Fruit fly (Drosophila melanogaster): ENCODE measurements around the gene CG5800.

CG5800 gene

dm6 chrX:17624983-17625401 is 11.1 kb upstream of the CG5800 start:
- peak; percentile 93 for TF ChIP-seq CG13424 (tag; optimal IDR thresholded peaks at IDR 0.05)
- no peak for TF ChIP-seq HLH4C (GFP tag; IDR thresholded peaks at IDR 0.05; ENCODE audit: partially characterized antibody)
- TF ChIP-seq prd (optimal IDR thresholded peaks at IDR 0.05): no peak
- TF ChIP-seq prd (GFP tag; IDR thresholded peaks at IDR 0.05): peak; percentile 77
- TF ChIP-seq Hmr (GFP tag; optimal IDR thresholded peaks at IDR 0.05): peak; percentile 90
- TF ChIP-seq crc (GFP tag; optimal IDR thresholded peaks at IDR 0.05): peak; percentile 71
- TF ChIP-seq CG17829 (tag; optimal IDR thresholded peaks at IDR 0.05): peak; percentile 84
- peak; percentile 93 for TF ChIP-seq dmrt99B (tag; optimal IDR thresholded peaks at IDR 0.05)
- TF ChIP-seq nerfin-1 (tag; optimal IDR thresholded peaks at IDR 0.05): peak; percentile 86
- TF ChIP-seq h (optimal IDR thresholded peaks at IDR 0.05): no peak
- no peak for TF ChIP-seq hbn (GFP tag; IDR thresholded peaks at IDR 0.05; ENCODE audit: partially characterized antibody)
- no peak for TF ChIP-seq Dll (GFP tag; IDR thresholded peaks at IDR 0.05; ENCODE audit: partially characterized antibody)
- TF ChIP-seq Atf3 (GFP tag; optimal IDR thresholded peaks at IDR 0.05): peak; percentile 22
- peak; percentile 76 for TF ChIP-seq CG13775 (GFP tag; optimal IDR thresholded peaks at IDR 0.05)
- TF ChIP-seq Sry-δ (GFP tag; optimal IDR thresholded peaks at IDR 0.05): peak; percentile 41
- no peak for TF ChIP-seq knrl (GFP tag; IDR thresholded peaks at IDR 0.05; ENCODE audit: partially characterized antibody)
- peak; percentile 66 for TF ChIP-seq CTCF (GFP tag; optimal IDR thresholded peaks at IDR 0.05)
- TF ChIP-seq sr (GFP tag; IDR thresholded peaks at IDR 0.05): peak; percentile 95
- peak; percentile 46 for TF ChIP-seq CG3065 (GFP tag; optimal IDR thresholded peaks at IDR 0.05)
- peak; percentile 78 for TF ChIP-seq CG14050 (GFP tag; IDR thresholded peaks at IDR 0.05)
- TF ChIP-seq seq (GFP tag; IDR thresholded peaks at IDR 0.05): peak; percentile 82
- peak; percentile 83 for TF ChIP-seq chn (GFP tag; optimal IDR thresholded peaks at IDR 0.05)
- peak; percentile 87 for TF ChIP-seq Rfx (GFP tag; IDR thresholded peaks at IDR 0.05)
- peak; percentile 84 for TF ChIP-seq HLH54F (GFP tag; optimal IDR thresholded peaks at IDR 0.05)
- TF ChIP-seq ro (GFP tag; IDR thresholded peaks at IDR 0.05): 0 out of 2 replicates have a peak, but pooled peaks have one; percentile 14
- TF ChIP-seq slou (GFP tag; optimal IDR thresholded peaks at IDR 0.05): peak; percentile 61
- no peak for TF ChIP-seq tna (GFP tag; IDR thresholded peaks at IDR 0.05; ENCODE audit: partially characterized antibody)
- TF ChIP-seq CG4424 (GFP tag; optimal IDR thresholded peaks at IDR 0.05): peak; percentile 82
- TF ChIP-seq klu (GFP tag; IDR thresholded peaks at IDR 0.05): peak; percentile 50
- TF ChIP-seq gsb (GFP tag; IDR thresholded peaks at IDR 0.05): peak; percentile 71
- peak; percentile 61 for TF ChIP-seq Bdp1 (GFP tag; optimal IDR thresholded peaks at IDR 0.05)
- peak; percentile 58 for TF ChIP-seq YL-1 (GFP tag; optimal IDR thresholded peaks at IDR 0.05)
- TF ChIP-seq da (GFP tag; optimal IDR thresholded peaks at IDR 0.05): peak; percentile 62
- TF ChIP-seq unpg (GFP tag; optimal IDR thresholded peaks at IDR 0.05): peak; percentile 93
- TF ChIP-seq BtbVII (GFP tag; optimal IDR thresholded peaks at IDR 0.05): peak; percentile 94
- peak; percentile 10 for TF ChIP-seq CG3163 (GFP tag; optimal IDR thresholded peaks at IDR 0.05)
- TF ChIP-seq caup (GFP tag; optimal IDR thresholded peaks at IDR 0.05; ENCODE audit: severe bottlenecking): peak; percentile 83
- TF ChIP-seq twi (tag; optimal IDR thresholded peaks at IDR 0.05): peak; percentile 58
- peak; percentile 62 for TF ChIP-seq zen (tag; optimal IDR thresholded peaks at IDR 0.05)
- TF ChIP-seq luna (GFP tag; optimal IDR thresholded peaks at IDR 0.05): peak; percentile 53
- TF ChIP-seq CG17186 (GFP tag; optimal IDR thresholded peaks at IDR 0.05): peak; percentile 52
- TF ChIP-seq CG32772 (GFP tag; IDR thresholded peaks at IDR 0.05): peak; percentile 74
- TF ChIP-seq CG12942 (GFP tag; optimal IDR thresholded peaks at IDR 0.05): peak; percentile 65
- peak; percentile 60 for TF ChIP-seq CG30020 (tag; optimal IDR thresholded peaks at IDR 0.05)
- no peak for TF ChIP-seq Lpt (GFP tag; optimal IDR thresholded peaks at IDR 0.05)
- peak; percentile 90 for TF ChIP-seq CG12769 (tag; optimal IDR thresholded peaks at IDR 0.05)
- TF ChIP-seq ttk (GFP tag; IDR thresholded peaks at IDR 0.05): peak; percentile 68
- peak; percentile 86 for TF ChIP-seq CG9437 (GFP tag; optimal IDR thresholded peaks at IDR 0.05)
- peak; percentile 67 for TF ChIP-seq Nf-YB (GFP tag; optimal IDR thresholded peaks at IDR 0.05)
- no peak for TF ChIP-seq CG42726 (GFP tag; IDR thresholded peaks at IDR 0.05; ENCODE audit: partially characterized antibody)
- TF ChIP-seq CG2202 (tag; optimal IDR thresholded peaks at IDR 0.05): peak; percentile 37
- peak; percentile 62 for TF ChIP-seq CG2875 (GFP tag; optimal IDR thresholded peaks at IDR 0.05)
